Worm (Caenorhabditis elegans) whole organism, late embryonic: Measurements from ENCODE around the gene mec-10.
A peak's percentile ranks its signal among the peaks of the same experiment; 100 is the strongest.

Experiments
- F13H6.1 ChIP-seq: sonication (generic microtip); optimal IDR thresholded peaks from 2 replicates; lab custom pipeline; 2016; ENCODE audit warnings: missing genetic modification characterization, missing compliant biosample characterization
- K02D7.2 ChIP-seq: sonication (generic microtip); optimal IDR thresholded peaks from 2 replicates; lab custom pipeline; 2017; ENCODE audit warnings: mild to moderate bottlenecking, missing genetic modification characterization, missing compliant biosample characterization
- T23F11.4 ChIP-seq: fragments of 200-800 bp; sonication (Bioruptor generic); optimal IDR thresholded peaks from 2 replicates; lab custom pipeline; 2018; ENCODE audit warnings: mild to moderate bottlenecking, missing genetic modification characterization, missing compliant biosample characterization
- Y22D7AL.16 ChIP-seq: sonication (generic microtip); optimal IDR thresholded peaks from 2 replicates; lab custom pipeline; 2016; ENCODE audit warnings: missing genetic modification characterization, missing compliant biosample characterization
- ahr-1 ChIP-seq: sonication (generic microtip); optimal IDR thresholded peaks from 2 replicates; lab custom pipeline; 2016; ENCODE audit warnings: missing genetic modification characterization, missing compliant biosample characterization
- ama-1 ChIP-seq: fragments of 150-350 bp; optimal IDR thresholded peaks from 2 replicates; lab custom pipeline; 2014
- ceh-18 ChIP-seq: sonication (generic microtip); optimal IDR thresholded peaks from 2 replicates; lab custom pipeline; 2016; ENCODE audit warnings: missing genetic modification characterization, missing compliant biosample characterization
- ceh-19 ChIP-seq: fragments of 200-800 bp; sonication (Bioruptor generic); optimal IDR thresholded peaks from 2 replicates; lab custom pipeline; 2018; ENCODE audit warnings: mild to moderate bottlenecking, missing genetic modification characterization, missing compliant biosample characterization
- ceh-2 ChIP-seq: sonication (generic microtip); optimal IDR thresholded peaks from 2 replicates; lab custom pipeline; 2016; ENCODE audit warnings: missing genotype, missing genetic modification characterization, missing compliant biosample characterization
- ceh-22 ChIP-seq: sonication (generic microtip); optimal IDR thresholded peaks from 2 replicates; lab custom pipeline; 2017; ENCODE audit warnings: missing biosample characterization, missing genetic modification characterization
- ceh-30 ChIP-seq: fragments of 150-350 bp; optimal IDR thresholded peaks from 2 replicates; lab custom pipeline; 2014; ENCODE audit warnings: missing biosample characterization, missing genetic modification characterization
- ceh-31 ChIP-seq: sonication (generic microtip); optimal IDR thresholded peaks from 2 replicates; lab custom pipeline; 2016; ENCODE audit warnings: missing genetic modification characterization, missing compliant biosample characterization
- ceh-45 ChIP-seq: fragments of 200-800 bp; sonication (Bioruptor generic); IDR thresholded peaks from 2 replicates; pipeline ENCODE4 v1.3.6; 2022; ENCODE audit warnings: missing genetic modification reagents, missing genetic modification characterization, missing compliant biosample characterization
- ceh-48 ChIP-seq: sonication (generic microtip); optimal IDR thresholded peaks from 2 replicates; lab custom pipeline; 2016; ENCODE audit warnings: missing genetic modification characterization, inconsistent platforms, missing compliant biosample characterization
- ceh-6 ChIP-seq: fragments of 200-800 bp; sonication (Bioruptor generic); optimal IDR thresholded peaks from 2 replicates; lab custom pipeline; 2018; ENCODE audit warnings: mild to moderate bottlenecking, missing genetic modification characterization, missing compliant biosample characterization
- ceh-9 ChIP-seq: sonication (generic microtip); optimal IDR thresholded peaks from 2 replicates; lab custom pipeline; 2016; ENCODE audit warnings: mild to moderate bottlenecking, missing genetic modification characterization, inconsistent platforms, missing compliant biosample characterization
- dve-1 ChIP-seq: sonication (generic microtip); optimal IDR thresholded peaks from 2 replicates; lab custom pipeline; 2017; ENCODE audit warnings: antibody characterized with exemption, mild to moderate bottlenecking, missing genetic modification characterization, missing compliant biosample characterization
- elt-2 ChIP-seq: sonication (generic microtip); optimal IDR thresholded peaks from 2 replicates; lab custom pipeline; 2016; ENCODE audit warnings: missing genetic modification reagents, missing genetic modification characterization, missing compliant biosample characterization
- fax-1 ChIP-seq: sonication (generic microtip); optimal IDR thresholded peaks from 2 replicates; lab custom pipeline; 2016; ENCODE audit warnings: missing genotype, missing genetic modification characterization, missing compliant biosample characterization
- fkh-6 ChIP-seq: sonication (generic microtip); optimal IDR thresholded peaks from 2 replicates; lab custom pipeline; 2016; ENCODE audit warnings: missing genetic modification characterization, missing compliant biosample characterization
- gmeb-2 ChIP-seq: sonication (generic microtip); optimal IDR thresholded peaks from 2 replicates; lab custom pipeline; 2016; ENCODE audit warnings: missing genetic modification characterization, inconsistent platforms, missing compliant biosample characterization
- hlh-15 ChIP-seq: sonication (generic microtip); optimal IDR thresholded peaks from 2 replicates; lab custom pipeline; 2016; ENCODE audit warnings: missing genetic modification characterization, missing compliant biosample characterization
- mec-3 ChIP-seq: sonication (generic microtip); optimal IDR thresholded peaks from 2 replicates; lab custom pipeline; 2016; ENCODE audit warnings: borderline replicate concordance, missing genetic modification characterization, missing compliant biosample characterization
- nfya-1 ChIP-seq: sonication (generic microtip); optimal IDR thresholded peaks from 2 replicates; lab custom pipeline; 2017; ENCODE audit warnings: missing genetic modification characterization, mild to moderate bottlenecking, missing compliant biosample characterization, antibody characterized with exemption, moderate library complexity
- nhr-232 ChIP-seq: sonication (generic microtip); optimal IDR thresholded peaks from 2 replicates; lab custom pipeline; 2016; ENCODE audit warnings: missing genetic modification characterization, missing compliant biosample characterization
- npax-4 ChIP-seq: sonication (generic microtip); optimal IDR thresholded peaks from 2 replicates; lab custom pipeline; 2016; ENCODE audit warnings: missing genetic modification characterization, missing compliant biosample characterization
- pag-3 ChIP-seq: sonication (generic microtip); optimal IDR thresholded peaks from 2 replicates; lab custom pipeline; 2016; ENCODE audit warnings: missing compliant biosample characterization, missing genetic modification characterization, borderline replicate concordance
- pat-9 ChIP-seq: fragments of 200-800 bp; sonication (Bioruptor generic); optimal IDR thresholded peaks from 2 replicates; lab custom pipeline; 2018; ENCODE audit warnings: mild to moderate bottlenecking, missing genetic modification characterization, moderate library complexity, missing compliant biosample characterization
- pax-1 ChIP-seq: fragments of 150-350 bp; optimal IDR thresholded peaks from 2 replicates; lab custom pipeline; 2014; ENCODE audit warnings: missing biosample characterization, missing genetic modification characterization
- pha-2 ChIP-seq: sonication (generic microtip); optimal IDR thresholded peaks from 2 replicates; lab custom pipeline; 2017; ENCODE audit warnings: mild to moderate bottlenecking, missing genetic modification characterization, missing compliant biosample characterization
- ref-2 ChIP-seq: sonication (generic microtip); optimal IDR thresholded peaks from 2 replicates; lab custom pipeline; 2016; ENCODE audit warnings: missing genetic modification characterization, missing compliant biosample characterization
- syd-9 ChIP-seq: sonication (generic microtip); optimal IDR thresholded peaks from 2 replicates; lab custom pipeline; 2016; ENCODE audit warnings: mild to moderate bottlenecking, missing genetic modification characterization, moderate library complexity, missing compliant biosample characterization
- ttx-3 ChIP-seq: sonication (generic microtip); optimal IDR thresholded peaks from 2 replicates; lab custom pipeline; 2016; ENCODE audit warnings: missing genetic modification reagents, missing genetic modification characterization, missing compliant biosample characterization
- unc-42 ChIP-seq: sonication (generic microtip); optimal IDR thresholded peaks from 2 replicates; lab custom pipeline; 2016; ENCODE audit warnings: missing genotype, missing genetic modification characterization, missing compliant biosample characterization
- unc-86 ChIP-seq: sonication (generic microtip); optimal IDR thresholded peaks from 2 replicates; lab custom pipeline; 2016; ENCODE audit warnings: missing genetic modification characterization, missing compliant biosample characterization
- zip-5 ChIP-seq: sonication (generic microtip); optimal IDR thresholded peaks from 2 replicates; lab custom pipeline; 2016; ENCODE audit warnings: missing genetic modification characterization, missing compliant biosample characterization

The mec-10 gene

ce11 chrX:8419252-8419651 is 50.9 kb downstream of the mec-10 start:
- no peak for TF ChIP-seq F13H6.1 (tag; lab: Kevin White, UChicago)
- no peak for TF ChIP-seq ceh-19
- no peak for TF ChIP-seq ama-1
- no peak for TF ChIP-seq nfya-1 (tag; lab: Kevin White, UChicago)
- TF ChIP-seq ceh-22 (tag; lab: Kevin White, UChicago), result no peak
- TF ChIP-seq nhr-232, result no peak
- no peak for TF ChIP-seq ttx-3 (tag; lab: Kevin White, UChicago)
- TF ChIP-seq ceh-45 (GFP tag; lab: Robert Waterston, UW), result no peak
- no peak for TF ChIP-seq T23F11.4 (GFP tag; lab: Kevin White, UChicago)
- TF ChIP-seq zip-5 (tag; lab: Kevin White, UChicago), result no peak
- TF ChIP-seq ceh-31 (tag; lab: Kevin White, UChicago), result no peak
- TF ChIP-seq pha-2 (tag; lab: Kevin White, UChicago), result no peak
- TF ChIP-seq ceh-6 (GFP tag; lab: Kevin White, UChicago), result no peak
- TF ChIP-seq K02D7.2, result no peak
- no peak for TF ChIP-seq ahr-1 (tag; lab: Kevin White, UChicago)
- TF ChIP-seq ceh-48, result no peak
- no peak for TF ChIP-seq unc-86 (tag; lab: Kevin White, UChicago)

ce11 chrX:8418382-8418781 is 51.7 kb downstream of the mec-10 start, which contains the start of gene spp-13:
spp-13 (minus strand) TSS chrX:8418524.
- TF ChIP-seq ceh-2 (tag; lab: Kevin White, UChicago), result no peak
- no peak for TF ChIP-seq pax-1
- TF ChIP-seq syd-9 (tag; lab: Kevin White, UChicago), result no peak
- no peak for TF ChIP-seq Y22D7AL.16 (tag; lab: Kevin White, UChicago)
- TF ChIP-seq ahr-1 (tag; lab: Kevin White, UChicago), result no peak
- TF ChIP-seq dve-1, result no peak
- no peak for TF ChIP-seq ttx-3 (tag; lab: Kevin White, UChicago)

- TF ChIP-seq pag-3 (tag; lab: Kevin White, UChicago) (no peak), fkh-6 (tag; lab: Kevin White, UChicago) (no peak), pax-1 (no peak), npax-4 (tag; lab: Kevin White, UChicago) (no peak), unc-42 (tag; lab: Kevin White, UChicago) (no peak), ref-2 (no peak), nfya-1 (tag; lab: Kevin White, UChicago) (no peak), ceh-19 (no peak), zip-5 (tag; lab: Kevin White, UChicago) (no peak), ceh-18 (tag; lab: Kevin White, UChicago) (no peak), pat-9 (tag; lab: Kevin White, UChicago) (no peak), nhr-232 (no peak), gmeb-2 (tag; lab: Kevin White, UChicago) (no peak), fax-1 (no peak), ceh-30 (no peak), ceh-48 (no peak), mec-3 (tag; lab: Kevin White, UChicago) (no peak), K02D7.2 (no peak), ceh-9 (no peak), hlh-15 (tag; lab: Kevin White, UChicago) (no peak)
Observed at ce11 chrX:8417727-8418126, 52.4 kb downstream of the mec-10 start.

- TF ChIP-seq ceh-31 (tag; lab: Kevin White, UChicago) (peak; percentile 31), elt-2 (tag; lab: Kevin White, UChicago) (no peak)
- TF ChIP-seq, all 69 proteins: peak for 1
Observed at ce11 chrX:8416819-8417218, 53.3 kb downstream of the mec-10 start, which contains the start of gene ced-8. ced-8 (minus strand) TSS chrX:8416919.
